Worm (Caenorhabditis elegans): Measurements from ENCODE around the gene F38B7.17.

- TF ChIP-seq dao-5 (tag; optimal IDR thresholded peaks at IDR 0.05): no peak
- no peak for TF ChIP-seq him-1 (tag; optimal IDR thresholded peaks at IDR 0.05)
- TF ChIP-seq W03F9.2 (tag; optimal IDR thresholded peaks at IDR 0.05): peak; percentile 60
Measured at ce11 chrV:11572803-11573490, 24.2 kb upstream of the F38B7.17 start, which contains the start of the genes H12C20.7 and nhr-68.
